Fruit fly (Drosophila melanogaster): ENCODE data around the gene Spn38F.

dm6 chr2L:20787271-20787791 is 50.5 kb downstream of the Spn38F start, which contains the start of gene Pomp:
- TF ChIP-seq pan (optimal IDR thresholded peaks at IDR 0.05): peak; percentile 78
- TF ChIP-seq CG8478 (optimal IDR thresholded peaks at IDR 0.05): no peak
- TF ChIP-seq psq (optimal IDR thresholded peaks at IDR 0.05): peak; percentile 24
- TF ChIP-seq usp (GFP tag; optimal IDR thresholded peaks at IDR 0.05): no peak
- no peak for TF ChIP-seq Dll (optimal IDR thresholded peaks at IDR 0.05)
- TF ChIP-seq EcR (GFP tag; optimal IDR thresholded peaks at IDR 0.05): no peak
